Worm (Caenorhabditis elegans) whole organism, young adult: ENCODE results near the gene scl-21.

Source experiments
- B0261.1 ChIP-seq: sonication (generic microtip); optimal IDR thresholded peaks from 2 replicates; lab custom pipeline; 2016; ENCODE audit warnings: mild to moderate bottlenecking, missing genetic modification characterization, moderate library complexity, missing compliant biosample characterization
- F10E7.11 ChIP-seq: sonication (generic microtip); optimal IDR thresholded peaks from 2 replicates; lab custom pipeline; 2017; ENCODE audit warnings: mild to moderate bottlenecking, missing genetic modification characterization, moderate library complexity, missing compliant biosample characterization
- F37B4.10 ChIP-seq: fragments of 200-800 bp; sonication (Bioruptor generic); IDR thresholded peaks from 2 replicates; pipeline ENCODE4 v1.3.6; 2022; ENCODE audit warnings: missing genetic modification characterization, missing compliant biosample characterization
- F49E8.2 ChIP-seq: sonication (generic microtip); optimal IDR thresholded peaks from 3 replicates; lab custom pipeline; 2017; ENCODE audit warnings: missing genetic modification characterization, mild to moderate bottlenecking, missing compliant biosample characterization, antibody characterized with exemption, moderate library complexity; ENCODE audit not compliant: insufficient read depth
- F52B5.7 ChIP-seq: sonication (generic microtip); optimal IDR thresholded peaks from 2 replicates; lab custom pipeline; 2016; ENCODE audit warnings: mild to moderate bottlenecking, missing genetic modification characterization, missing compliant biosample characterization
- F55B11.4 ChIP-seq: sonication (generic microtip); optimal IDR thresholded peaks from 2 replicates; lab custom pipeline; 2016; ENCODE audit warnings: missing compliant biosample characterization, missing genetic modification characterization, borderline replicate concordance; ENCODE audit not compliant: insufficient read depth
- F57A8.1 ChIP-seq: fragments of 200-800 bp; sonication (Bioruptor generic); optimal IDR thresholded peaks from 2 replicates; lab custom pipeline; 2018; ENCODE audit warnings: mild to moderate bottlenecking, missing genetic modification characterization, moderate library complexity, missing compliant biosample characterization
- T07F8.4 ChIP-seq: sonication (generic microtip); optimal IDR thresholded peaks from 2 replicates; lab custom pipeline; 2016; ENCODE audit warnings: mild to moderate bottlenecking, missing genetic modification characterization, moderate library complexity, missing compliant biosample characterization
- Y56A3A.18 ChIP-seq: fragments of 200-800 bp; sonication (Bioruptor generic); IDR thresholded peaks from 2 replicates; pipeline ENCODE4 v1.3.6; 2022; ENCODE audit warnings: missing genetic modification reagents, missing genetic modification characterization, missing compliant biosample characterization
- Y67H2A.10 ChIP-seq: fragments of 200-800 bp; sonication (Bioruptor generic); conservative IDR thresholded peaks from 2 replicates; pipeline ENCODE4 v1.3.6; 2022; ENCODE audit warnings: missing genetic modification reagents, missing genetic modification characterization, missing compliant biosample characterization
- Y79H2A.3 ChIP-seq: fragments of 200-800 bp; sonication (Bioruptor generic); conservative IDR thresholded peaks from 2 replicates; pipeline ENCODE4 v1.3.6; 2022; ENCODE audit warnings: missing genetic modification reagents, missing genetic modification characterization, missing compliant biosample characterization
- Y95B8A.8 ChIP-seq: fragments of 200-800 bp; sonication (Bioruptor generic); IDR thresholded peaks from 2 replicates; pipeline ENCODE4 v1.3.6; 2022; ENCODE audit warnings: missing genetic modification reagents, missing genetic modification characterization, missing compliant biosample characterization
- akir-1 ChIP-seq: fragments of 200-800 bp; sonication (Bioruptor generic); optimal IDR thresholded peaks from 2 replicates; lab custom pipeline; 2018; ENCODE audit warnings: mild to moderate bottlenecking, missing genetic modification characterization, moderate library complexity, missing compliant biosample characterization
- atf-7 ChIP-seq: sonication (generic microtip); optimal IDR thresholded peaks from 2 replicates; lab custom pipeline; 2017; ENCODE audit warnings: mild to moderate bottlenecking, missing genetic modification characterization, missing compliant biosample characterization
- bed-1 ChIP-seq: fragments of 200-800 bp; sonication (Bioruptor generic); IDR thresholded peaks from 2 replicates; pipeline ENCODE4 v1.3.6; 2022; ENCODE audit warnings: missing genetic modification reagents, missing genetic modification characterization, missing compliant biosample characterization
- ceh-100 ChIP-seq: fragments of 200-800 bp; sonication (Bioruptor generic); IDR thresholded peaks from 2 replicates; pipeline ENCODE4 v1.3.6; 2022; ENCODE audit warnings: missing genetic modification reagents, missing genetic modification characterization, missing compliant biosample characterization
- chd-7 ChIP-seq: sonication (generic microtip); optimal IDR thresholded peaks from 2 replicates; lab custom pipeline; 2016; ENCODE audit warnings: mild to moderate bottlenecking, missing genetic modification characterization, moderate library complexity, missing compliant biosample characterization
- die-1 ChIP-seq: sonication (generic microtip); optimal IDR thresholded peaks from 2 replicates; lab custom pipeline; 2016; ENCODE audit warnings: missing genotype, mild to moderate bottlenecking, missing genetic modification characterization, missing compliant biosample characterization
- egl-44 ChIP-seq: fragments of 200-800 bp; sonication (Bioruptor generic); IDR thresholded peaks from 2 replicates; pipeline ENCODE4 v1.3.6; 2022; ENCODE audit warnings: missing genetic modification reagents, missing genetic modification characterization, missing compliant biosample characterization
- ets-4 ChIP-seq: fragments of 200-800 bp; sonication (Bioruptor generic); optimal IDR thresholded peaks from 2 replicates; lab custom pipeline; 2018; ENCODE audit warnings: mild to moderate bottlenecking, missing genetic modification characterization, missing compliant biosample characterization
- fkh-3 ChIP-seq: sonication (generic microtip); optimal IDR thresholded peaks from 2 replicates; lab custom pipeline; 2016; ENCODE audit warnings: mild to moderate bottlenecking, missing genetic modification characterization, missing compliant biosample characterization
- gei-17 ChIP-seq: fragments of 200-800 bp; sonication (Bioruptor generic); optimal IDR thresholded peaks from 2 replicates; lab custom pipeline; 2018; ENCODE audit warnings: mild to moderate bottlenecking, missing genetic modification characterization, missing compliant biosample characterization
- hlh-26 ChIP-seq: fragments of 200-800 bp; sonication (Bioruptor generic); conservative IDR thresholded peaks from 2 replicates; pipeline ENCODE4 v1.3.6; 2022; ENCODE audit warnings: missing genetic modification reagents, missing genetic modification characterization, missing compliant biosample characterization
- hmg-20 ChIP-seq: fragments of 200-800 bp; sonication (Bioruptor generic); IDR thresholded peaks from 2 replicates; pipeline ENCODE4 v1.3.6; 2022; ENCODE audit warnings: missing genetic modification reagents, missing genetic modification characterization, missing compliant biosample characterization
- hrde-1 ChIP-seq: sonication (generic microtip); optimal IDR thresholded peaks from 2 replicates; lab custom pipeline; 2016; ENCODE audit warnings: missing genetic modification characterization, mild to moderate bottlenecking, missing compliant biosample characterization, moderate library complexity, missing genotype, missing genetic modification reagents, borderline replicate concordance
- hsf-1 ChIP-seq: fragments of 200-800 bp; sonication (Bioruptor generic); IDR thresholded peaks from 2 replicates; pipeline ENCODE4 v1.3.6; 2022; ENCODE audit warnings: missing genetic modification reagents, missing genetic modification characterization, missing compliant biosample characterization
- lag-1 ChIP-seq: fragments of 200-800 bp; sonication (Bioruptor generic); IDR thresholded peaks from 2 replicates; pipeline ENCODE4 v1.3.6; 2022; ENCODE audit warnings: missing genetic modification reagents, missing genetic modification characterization, missing compliant biosample characterization
- let-607 ChIP-seq, 2 experiments: fragments of 200-800 bp in 1 of 2; sonication (Bioruptor generic) in 1 of 2; sonication (generic microtip) in 1 of 2; optimal IDR thresholded peaks; 2 replicates each; lab custom pipeline; 2016 to 2018; ENCODE audit warnings: mild to moderate bottlenecking in 2 of 2, missing compliant biosample characterization in 2 of 2, missing genetic modification characterization in 2 of 2, moderate library complexity in 2 of 2, missing genotype in 1 of 2
- lin-26 ChIP-seq: fragments of 200-800 bp; sonication (Bioruptor generic); IDR thresholded peaks from 2 replicates; pipeline ENCODE4 v1.3.6; 2022; ENCODE audit warnings: missing genetic modification reagents, missing genetic modification characterization, missing compliant biosample characterization
- lin-54 ChIP-seq: fragments of 200-800 bp; sonication (Bioruptor generic); optimal IDR thresholded peaks from 2 replicates; lab custom pipeline; 2018; ENCODE audit warnings: mild to moderate bottlenecking, missing genetic modification characterization, missing compliant biosample characterization
- madf-6 ChIP-seq: fragments of 200-800 bp; sonication (Bioruptor generic); IDR thresholded peaks from 2 replicates; pipeline ENCODE4 v1.3.6; 2022; ENCODE audit warnings: missing genetic modification reagents, missing genetic modification characterization, missing compliant biosample characterization
- madf-8 ChIP-seq: fragments of 200-800 bp; sonication (Bioruptor generic); conservative IDR thresholded peaks from 2 replicates; pipeline ENCODE4 v1.3.6; 2022; ENCODE audit warnings: missing genetic modification reagents, missing genetic modification characterization, missing compliant biosample characterization
- mel-28 ChIP-seq: sonication (generic microtip); optimal IDR thresholded peaks from 2 replicates; lab custom pipeline; 2016; ENCODE audit warnings: borderline replicate concordance, mild to moderate bottlenecking, missing genetic modification characterization, missing compliant biosample characterization
- nfyb-1 ChIP-seq: fragments of 200-800 bp; sonication (Bioruptor generic); IDR thresholded peaks from 2 replicates; pipeline ENCODE4 v1.3.6; 2022; ENCODE audit warnings: missing genetic modification reagents, missing genetic modification characterization, missing compliant biosample characterization
- nhr-27 ChIP-seq: fragments of 200-800 bp; sonication (Bioruptor generic); optimal IDR thresholded peaks from 2 replicates; lab custom pipeline; 2018; ENCODE audit warnings: mild to moderate bottlenecking, missing genetic modification characterization, moderate library complexity, missing compliant biosample characterization
- nhr-90 ChIP-seq: sonication (generic microtip); optimal IDR thresholded peaks from 2 replicates; lab custom pipeline; 2016; ENCODE audit warnings: missing genotype, mild to moderate bottlenecking, missing genetic modification characterization, missing compliant biosample characterization
- pha-4 ChIP-seq: fragments of 150-350 bp; sonication (generic microtip); optimal IDR thresholded peaks from 2 replicates; lab custom pipeline; 2014; ENCODE audit warnings: missing biosample characterization, missing genetic modification reagents, missing genetic modification characterization
- rec-8 ChIP-seq, 2 experiments: sonication (generic microtip); optimal IDR thresholded peaks; 2 replicates each; lab custom pipeline; 2016; ENCODE audit warnings: mild to moderate bottlenecking in 2 of 2, missing genetic modification characterization in 2 of 2, missing genetic modification reagents in 2 of 2, missing genotype in 2 of 2, missing biosample characterization in 1 of 2, missing compliant biosample characterization in 1 of 2, moderate library complexity in 1 of 2
- repo-1 ChIP-seq: sonication (generic microtip); optimal IDR thresholded peaks from 2 replicates; lab custom pipeline; 2017; ENCODE audit warnings: mild to moderate bottlenecking, missing genetic modification characterization, missing compliant biosample characterization
- rpc-1 ChIP-seq, 2 experiments: fragments of 150-350 bp in 1 of 2; sonication (generic microtip) in 1 of 2; optimal IDR thresholded peaks; 2 replicates each; lab custom pipeline; 2014 to 2018; ENCODE audit warnings: missing biosample characterization in 1 of 2, missing genetic modification characterization in 1 of 2, missing genetic modification reagents in 1 of 2, missing genotype in 1 of 2
- snpc-3.4 ChIP-seq: sonication (generic microtip); optimal IDR thresholded peaks from 2 replicates; lab custom pipeline; 2017; ENCODE audit warnings: missing genetic modification characterization, mild to moderate bottlenecking, missing compliant biosample characterization, antibody characterized with exemption, moderate library complexity, missing genotype, missing genetic modification reagents
- tlf-1 ChIP-seq: fragments of 200-800 bp; sonication (Bioruptor generic); optimal IDR thresholded peaks from 2 replicates; lab custom pipeline; 2018; ENCODE audit warnings: mild to moderate bottlenecking, missing genetic modification characterization, missing compliant biosample characterization

Gene scl-21

DNA sequence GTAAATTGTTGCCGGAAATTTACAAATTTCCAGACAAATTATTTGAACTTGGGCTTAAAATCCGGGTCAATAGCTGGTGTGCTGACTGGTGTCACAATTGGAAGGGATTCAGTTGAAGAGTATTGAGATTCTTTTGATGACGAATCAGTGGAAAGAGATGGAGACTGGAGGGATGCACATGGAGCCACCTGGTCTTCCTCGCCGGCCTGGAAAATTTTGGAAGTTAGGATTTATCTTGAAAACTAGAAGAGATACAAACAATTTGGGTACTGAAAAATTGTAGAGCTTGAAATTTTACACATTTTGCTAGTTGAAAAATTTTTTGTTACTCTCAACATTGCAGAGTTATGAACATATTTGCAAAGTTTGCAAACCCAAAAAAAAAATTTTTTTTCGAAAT is 24.6 kb upstream of the scl-21 start (continued):
- TF ChIP-seq pha-4 = no peak
- TF ChIP-seq atf-7 (tag; lab: Kevin White, UChicago) = no peak
- TF ChIP-seq Y67H2A.10 (GFP tag; lab: Robert Waterston, UW) = no peak
- TF ChIP-seq F37B4.10 (GFP tag; lab: Robert Waterston, UW) = no peak
- TF ChIP-seq F55B11.4 = no peak
- TF ChIP-seq B0261.1 = no peak
- TF ChIP-seq madf-8 = no peak
- no peak for TF ChIP-seq lag-1 (GFP tag; lab: Robert Waterston, UW)
- no peak for TF ChIP-seq hrde-1 (tag; lab: Kevin White, UChicago)
- TF ChIP-seq nfyb-1 = no peak
- TF ChIP-seq let-607 (tag; optimal IDR thresholded peaks at IDR 0.05; lab: Kevin White, UChicago) = peak in 1 of 2 experiments; percentile 19
- no peak for TF ChIP-seq tlf-1 (GFP tag; lab: Kevin White, UChicago)
- TF ChIP-seq Y79H2A.3 (GFP tag; lab: Robert Waterston, UW) = no peak
- 0 out of 2 replicates have a peak, but pooled peaks have one; percentile 55 for TF ChIP-seq bed-1 (GFP tag; lab: Robert Waterston, UW)
- 0 out of 2 replicates have a peak, but pooled peaks have one; percentile 11 for TF ChIP-seq hsf-1 (GFP tag; lab: Robert Waterston, UW)
- no peak for TF ChIP-seq T07F8.4 (tag; lab: Kevin White, UChicago)
- no peak for TF ChIP-seq F10E7.11 (tag; lab: Kevin White, UChicago)
- TF ChIP-seq F52B5.7 (tag; lab: Kevin White, UChicago) = no peak
- no peak for TF ChIP-seq nhr-27
- TF ChIP-seq ceh-100 = no peak
- TF ChIP-seq nhr-90 = no peak
- peak; percentile 65 for TF ChIP-seq chd-7
- no peak for TF ChIP-seq snpc-3.4 (tag; lab: Kevin White, UChicago)
- no peak for TF ChIP-seq hmg-20 (GFP tag; lab: Robert Waterston, UW)
- TF ChIP-seq gei-17 (GFP tag; lab: Kevin White, UChicago) = no peak
- no peak for TF ChIP-seq mel-28 (tag; lab: Kevin White, UChicago)
- no peak for TF ChIP-seq hlh-26 (GFP tag; lab: Robert Waterston, UW)
- no peak for TF ChIP-seq F49E8.2
- no peak for TF ChIP-seq Y56A3A.18 (GFP tag; lab: Robert Waterston, UW)
- no peak for TF ChIP-seq die-1
- no peak for TF ChIP-seq ets-4 (GFP tag; lab: Kevin White, UChicago)
- no peak; the same call in 1 of the 2 replicates for TF ChIP-seq lin-26 (GFP tag; lab: Robert Waterston, UW)
- TF ChIP-seq rpc-1 (optimal IDR thresholded peaks at IDR 0.05; lab: Kevin White, UChicago) = no peak
- TF ChIP-seq rpc-1 (tag; optimal IDR thresholded peaks at IDR 0.05; lab: Kevin White, UChicago) = no peak
- TF ChIP-seq egl-44 = no peak
- no peak for TF ChIP-seq akir-1
- no peak for TF ChIP-seq rec-8 (tag; optimal IDR thresholded peaks at IDR 0.05; lab: Kevin White, UChicago)
- TF ChIP-seq fkh-3 (tag; lab: Kevin White, UChicago) = no peak
- TF ChIP-seq repo-1 (tag; lab: Kevin White, UChicago) = peak; percentile 5
- TF ChIP-seq madf-6 = peak; percentile 56; the same call in 1 of the 2 replicates
- no peak for TF ChIP-seq F57A8.1 (GFP tag; lab: Kevin White, UChicago)
- peak; percentile 4 for TF ChIP-seq lin-54 (GFP tag; lab: Kevin White, UChicago)
- TF ChIP-seq Y95B8A.8 (GFP tag; lab: Robert Waterston, UW) = no peak
